Worm (Caenorhabditis elegans) whole organism, L1 larva: Measurements from ENCODE around the gene Y43C5B.3.
A peak's percentile ranks its signal among the peaks of the same experiment; 100 is the strongest.

Source experiments
- C04F5.9 ChIP-seq: sonication (generic microtip); optimal IDR thresholded peaks from 2 replicates; lab custom pipeline; 2016; ENCODE audit warnings: missing genetic modification characterization, missing compliant biosample characterization
- alr-1 ChIP-seq: fragments of 200-800 bp; sonication (Bioruptor generic); optimal IDR thresholded peaks from 2 replicates; lab custom pipeline; 2018; ENCODE audit warnings: borderline replicate concordance, mild to moderate bottlenecking, missing genetic modification characterization, missing compliant biosample characterization
- aly-2 ChIP-seq: fragments of 150-350 bp; optimal IDR thresholded peaks from 2 replicates; lab custom pipeline; 2014; ENCODE audit warnings: missing biosample characterization, missing genetic modification characterization
- ama-1 ChIP-seq: fragments of 150-350 bp; optimal IDR thresholded peaks from 2 replicates; lab custom pipeline; 2014
- blmp-1 ChIP-seq: fragments of 150-350 bp; optimal IDR thresholded peaks from 2 replicates; lab custom pipeline; 2014; ENCODE audit warnings: missing biosample characterization, missing genetic modification characterization
- ceh-82 ChIP-seq, 3 experiments: fragments of 150-350 bp in 1 of 3; sonication (generic microtip) in 2 of 3; optimal IDR thresholded peaks; 2 replicates each; lab custom pipeline; 2014 to 2017; ENCODE audit warnings: missing biosample characterization in 3 of 3, missing genetic modification characterization in 3 of 3
- ceh-88 ChIP-seq: fragments of 200-800 bp; sonication (Bioruptor generic); IDR thresholded peaks from 2 replicates; pipeline ENCODE4 v1.3.6; 2022; ENCODE audit warnings: missing genetic modification characterization, missing compliant biosample characterization
- ceh-90 ChIP-seq: sonication (generic microtip); optimal IDR thresholded peaks from 2 replicates; lab custom pipeline; 2016; ENCODE audit warnings: missing genetic modification characterization, missing compliant biosample characterization
- dpl-1 ChIP-seq, 3 experiments: fragments of 150-350 bp in 2 of 3; sonication (generic microtip) in 1 of 3; optimal IDR thresholded peaks; 2 replicates each; lab custom pipeline; 2014 to 2017; ENCODE audit warnings: missing biosample characterization in 3 of 3, missing genetic modification characterization in 3 of 3, missing genetic modification reagents in 3 of 3
- efl-1 ChIP-seq, 4 experiments: fragments of 150-350 bp; optimal IDR thresholded peaks in 3 of 4; peaks in 1 of 4; 1 replicate in 1 of 4; 2 replicates in 3 of 4; lab custom pipeline; 2014; ENCODE audit warnings: missing biosample characterization in 2 of 4, missing genetic modification characterization in 2 of 4, missing genetic modification reagents in 2 of 4
- egl-27 ChIP-seq, 2 experiments: fragments of 150-350 bp in 1 of 2; sonication (generic microtip); optimal IDR thresholded peaks; 3 replicates each; lab custom pipeline; 2017 to 2018; ENCODE audit warnings: missing biosample characterization in 2 of 2, missing genetic modification characterization in 2 of 2, missing genetic modification reagents in 2 of 2
- elt-3 ChIP-seq, 6 experiments: fragments of 150-350 bp in 1 of 6; sonication (generic microtip); optimal IDR thresholded peaks; 2 replicates each; lab custom pipeline; 2017 to 2018; ENCODE audit warnings: missing biosample characterization in 6 of 6, missing genetic modification characterization in 6 of 6, inconsistent platforms in 1 of 6
- ets-5 ChIP-seq: fragments of 200-800 bp; sonication (Bioruptor generic); IDR thresholded peaks from 2 replicates; pipeline ENCODE4 v1.3.6; 2022; ENCODE audit warnings: missing genetic modification characterization, missing compliant biosample characterization
- fkh-8 ChIP-seq: sonication (generic microtip); optimal IDR thresholded peaks from 2 replicates; lab custom pipeline; 2016; ENCODE audit warnings: mild to moderate bottlenecking, missing genetic modification characterization, missing compliant biosample characterization
- hlh-17 ChIP-seq: fragments of 200-800 bp; sonication (Bioruptor generic); optimal IDR thresholded peaks from 2 replicates; lab custom pipeline; 2018; ENCODE audit warnings: missing genetic modification characterization, mild to moderate bottlenecking, missing compliant biosample characterization, moderate library complexity, borderline replicate concordance
- isw-1 ChIP-seq: fragments of 200-800 bp; sonication (Bioruptor generic); IDR thresholded peaks from 2 replicates; pipeline ENCODE4 v1.3.6; 2022; ENCODE audit warnings: missing genetic modification characterization, missing compliant biosample characterization
- jun-1 ChIP-seq: fragments of 150-350 bp; optimal IDR thresholded peaks from 2 replicates; lab custom pipeline; 2014; ENCODE audit warnings: missing biosample characterization, missing genetic modification reagents, missing genetic modification characterization
- lin-13 ChIP-seq: fragments of 150-350 bp; optimal IDR thresholded peaks from 2 replicates; lab custom pipeline; 2014; ENCODE audit warnings: missing biosample characterization, missing genetic modification reagents, missing genetic modification characterization
- lin-14 ChIP-seq: fragments of 200-800 bp; sonication (Bioruptor generic); optimal IDR thresholded peaks from 2 replicates; lab custom pipeline; 2018; ENCODE audit warnings: mild to moderate bottlenecking, missing genetic modification characterization, moderate library complexity, missing compliant biosample characterization
- lin-35 ChIP-seq, 2 experiments: fragments of 150-350 bp; optimal IDR thresholded peaks; 2 replicates each; lab custom pipeline; 2014; ENCODE audit warnings: missing biosample characterization in 2 of 2, missing genetic modification characterization in 2 of 2, missing genetic modification reagents in 2 of 2
- lsy-2 ChIP-seq, 2 experiments: fragments of 150-350 bp; optimal IDR thresholded peaks; 2 replicates each; lab custom pipeline; 2014; ENCODE audit warnings: missing biosample characterization in 2 of 2, missing genetic modification characterization in 2 of 2
- mep-1 ChIP-seq: fragments of 150-350 bp; optimal IDR thresholded peaks from 2 replicates; lab custom pipeline; 2014; ENCODE audit warnings: missing biosample characterization, missing genetic modification characterization
- nhr-19 ChIP-seq: fragments of 200-800 bp; sonication (Bioruptor generic); conservative IDR thresholded peaks from 2 replicates; pipeline ENCODE4 v1.3.6; 2022; ENCODE audit warnings: missing genetic modification characterization, missing compliant biosample characterization
- nhr-47 ChIP-seq: sonication (generic microtip); optimal IDR thresholded peaks from 2 replicates; lab custom pipeline; 2016; ENCODE audit warnings: mild to moderate bottlenecking, missing genetic modification characterization, moderate library complexity, missing compliant biosample characterization
- nhr-71 ChIP-seq: sonication (generic microtip); optimal IDR thresholded peaks from 2 replicates; lab custom pipeline; 2016; ENCODE audit warnings: mild to moderate bottlenecking, missing genetic modification characterization, moderate library complexity, missing compliant biosample characterization
- nhr-76 ChIP-seq: sonication (generic microtip); optimal IDR thresholded peaks from 2 replicates; lab custom pipeline; 2017; ENCODE audit warnings: missing biosample characterization, missing genetic modification characterization
- nhr-77 ChIP-seq: fragments of 150-350 bp; optimal IDR thresholded peaks from 2 replicates; lab custom pipeline; 2014; ENCODE audit warnings: missing biosample characterization, missing genetic modification characterization
- nhr-84 ChIP-seq: sonication (generic microtip); optimal IDR thresholded peaks from 2 replicates; lab custom pipeline; 2017; ENCODE audit warnings: missing biosample characterization, missing genetic modification characterization
- pag-3 ChIP-seq: sonication (generic microtip); optimal IDR thresholded peaks from 2 replicates; lab custom pipeline; 2017; ENCODE audit warnings: missing genetic modification characterization, mild to moderate bottlenecking, missing compliant biosample characterization, antibody characterized with exemption, borderline replicate concordance; ENCODE audit not compliant: insufficient read depth
- pax-3 ChIP-seq: fragments of 200-800 bp; sonication (Bioruptor generic); optimal IDR thresholded peaks from 2 replicates; lab custom pipeline; 2018; ENCODE audit warnings: mild to moderate bottlenecking, missing genetic modification characterization, moderate library complexity, missing compliant biosample characterization
- pqm-1 ChIP-seq: sonication (generic microtip); optimal IDR thresholded peaks from 3 replicates; lab custom pipeline; 2017; ENCODE audit warnings: missing biosample characterization, missing genetic modification characterization
- skn-1 ChIP-seq: fragments of 150-350 bp; optimal IDR thresholded peaks from 2 replicates; lab custom pipeline; 2014; ENCODE audit warnings: missing biosample characterization, missing genetic modification characterization
- snpc-4 ChIP-seq: fragments of 150-350 bp; optimal IDR thresholded peaks from 2 replicates; lab custom pipeline; 2014; ENCODE audit warnings: missing biosample characterization, missing genetic modification characterization
- snu-23 ChIP-seq: sonication (generic microtip); optimal IDR thresholded peaks from 2 replicates; lab custom pipeline; 2016; ENCODE audit warnings: missing genetic modification characterization, missing compliant biosample characterization
- sup-37 ChIP-seq: fragments of 200-800 bp; sonication (Bioruptor generic); optimal IDR thresholded peaks from 2 replicates; lab custom pipeline; 2018; ENCODE audit warnings: mild to moderate bottlenecking, missing genetic modification characterization, missing compliant biosample characterization
- swsn-7 ChIP-seq: sonication (generic microtip); optimal IDR thresholded peaks from 2 replicates; lab custom pipeline; 2016; ENCODE audit warnings: missing genetic modification characterization, missing compliant biosample characterization
- tbx-2 ChIP-seq: sonication (generic microtip); optimal IDR thresholded peaks from 2 replicates; lab custom pipeline; 2016; ENCODE audit warnings: missing genetic modification characterization, missing compliant biosample characterization
- unc-130 ChIP-seq: fragments of 150-350 bp; optimal IDR thresholded peaks from 2 replicates; lab custom pipeline; 2017; ENCODE audit warnings: missing biosample characterization, missing genetic modification characterization, inconsistent platforms
- unc-30 ChIP-seq: sonication (generic microtip); optimal IDR thresholded peaks from 2 replicates; lab custom pipeline; 2017; ENCODE audit warnings: missing biosample characterization, missing genetic modification characterization
- unc-62 ChIP-seq: fragments of 150-350 bp; optimal IDR thresholded peaks from 2 replicates; lab custom pipeline; 2014; ENCODE audit warnings: missing biosample characterization, missing genetic modification reagents, missing genetic modification characterization
- unc-86 ChIP-seq: sonication (generic microtip); optimal IDR thresholded peaks from 2 replicates; lab custom pipeline; 2016; ENCODE audit warnings: missing genetic modification characterization, missing compliant biosample characterization
- vab-15 ChIP-seq: sonication (generic microtip); optimal IDR thresholded peaks from 2 replicates; lab custom pipeline; 2017; ENCODE audit warnings: missing genotype, mild to moderate bottlenecking, missing genetic modification characterization, missing compliant biosample characterization
- xbp-1 ChIP-seq: sonication (generic microtip); optimal IDR thresholded peaks from 2 replicates; lab custom pipeline; 2016; ENCODE audit warnings: missing genetic modification characterization, missing compliant biosample characterization
- ztf-11 ChIP-seq, 2 experiments: sonication (generic microtip); optimal IDR thresholded peaks; 2 replicates each; lab custom pipeline; 2016 to 2017; ENCODE audit warnings: missing genetic modification characterization in 2 of 2, missing biosample characterization in 1 of 2, missing compliant biosample characterization in 1 of 2
- ztf-4 ChIP-seq: fragments of 150-350 bp; optimal IDR thresholded peaks from 2 replicates; lab custom pipeline; 2014; ENCODE audit warnings: missing biosample characterization, missing genetic modification characterization

The Y43C5B.3 gene

ce11 chrIV:10367740-10368246 lies 17.4 kb downstream of the Y43C5B.3 start, which contains the start of gene pges-2:
pges-2 (minus strand) TSS chrIV:10367790.
- TF ChIP-seq dpl-1 (GFP tag; optimal IDR thresholded peaks at IDR 0.05; lab: Kevin White, UChicago) = peak in 2 of 3 experiments; percentile 41 to 43
- TF ChIP-seq mep-1 = peak; percentile 62
- peak; percentile 40 for TF ChIP-seq blmp-1 (tag; lab: Kevin White, UChicago)
- no peak for TF ChIP-seq snpc-4
- peak; percentile 19 to 44 for TF ChIP-seq lin-35 (GFP tag; optimal IDR thresholded peaks at IDR 0.05; lab: Kevin White, UChicago)
- no peak for TF ChIP-seq lin-14
- peak; percentile 40 to 43 for TF ChIP-seq efl-1 (optimal IDR thresholded peaks at IDR 0.05; lab: Kevin White, UChicago)
- TF ChIP-seq efl-1 (GFP tag; optimal IDR thresholded peaks at IDR 0.05 in 1 of 2; lab: Kevin White, UChicago) = peak; percentile 39 to 90
- TF ChIP-seq snu-23 = peak; percentile 53
- no peak for TF ChIP-seq hlh-17 (GFP tag; lab: Kevin White, UChicago)
- TF ChIP-seq unc-86 (tag; lab: Kevin White, UChicago) = no peak
- TF ChIP-seq lsy-2 (tag; optimal IDR thresholded peaks at IDR 0.05; lab: Kevin White, UChicago) = peak; percentile 52 to 66
- TF ChIP-seq swsn-7 (tag; lab: Kevin White, UChicago) = peak; percentile 19
- TF ChIP-seq aly-2 (tag; lab: Kevin White, UChicago) = no peak
- TF ChIP-seq ceh-88 (GFP tag; lab: Robert Waterston, UW) = no peak
- no peak for TF ChIP-seq pqm-1 (tag; lab: Kevin White, UChicago)
- peak; percentile 44 for TF ChIP-seq nhr-71
- TF ChIP-seq ceh-82 (tag; optimal IDR thresholded peaks at IDR 0.05; lab: Kevin White, UChicago) = peak in 1 of 3 experiments; percentile 21
- TF ChIP-seq C04F5.9 (tag; lab: Kevin White, UChicago) = no peak
- TF ChIP-seq ets-5 (GFP tag; lab: Robert Waterston, UW) = no peak
- no peak for TF ChIP-seq unc-30 (tag; lab: Kevin White, UChicago)
- no peak for TF ChIP-seq alr-1
- TF ChIP-seq xbp-1 (tag; lab: Kevin White, UChicago) = peak; percentile 38
- TF ChIP-seq ceh-90 (tag; lab: Kevin White, UChicago) = no peak
- TF ChIP-seq tbx-2 (tag; lab: Kevin White, UChicago) = no peak
- TF ChIP-seq ztf-4 (tag; lab: Kevin White, UChicago) = no peak
- TF ChIP-seq sup-37 (GFP tag; lab: Kevin White, UChicago) = no peak
- no peak for TF ChIP-seq isw-1 (GFP tag; lab: Robert Waterston, UW)
- TF ChIP-seq ama-1 (lab: Kevin White, UChicago) = no peak
- no peak for TF ChIP-seq fkh-8 (tag; lab: Kevin White, UChicago)
- peak; percentile 23 for TF ChIP-seq nhr-47
- no peak for TF ChIP-seq nhr-19 (GFP tag; lab: Robert Waterston, UW)
- TF ChIP-seq elt-3 (tag; optimal IDR thresholded peaks at IDR 0.05; lab: Kevin White, UChicago) = no peak
- TF ChIP-seq ztf-11 (tag; optimal IDR thresholded peaks at IDR 0.05; lab: Kevin White, UChicago) = no peak
- no peak for TF ChIP-seq egl-27 (tag; optimal IDR thresholded peaks at IDR 0.05; lab: Kevin White, UChicago)
- TF ChIP-seq unc-62 (GFP tag; lab: Kevin White, UChicago) = no peak

ce11 chrIV:10368326-10368725 lies 17.9 kb downstream of the Y43C5B.3 start, which contains the start of gene iars-1:
iars-1 (plus strand) TSS chrIV:10368601.
- TF ChIP-seq lin-13 (GFP tag; lab: Kevin White, UChicago) (no peak), nhr-76 (tag; lab: Kevin White, UChicago) (no peak), ceh-88 (GFP tag; lab: Robert Waterston, UW) (no peak), vab-15 (tag; lab: Kevin White, UChicago) (no peak), pax-3 (tag; lab: Kevin White, UChicago) (no peak), nhr-84 (tag; lab: Kevin White, UChicago) (no peak), jun-1 (tag; lab: Kevin White, UChicago) (no peak), sup-37 (GFP tag; lab: Kevin White, UChicago) (no peak), snu-23 (no peak), nhr-77 (no peak), pag-3 (tag; lab: Kevin White, UChicago) (no peak), ama-1 (lab: Kevin White, UChicago) (no peak), ets-5 (GFP tag; lab: Robert Waterston, UW) (no peak), skn-1 (tag; lab: Kevin White, UChicago) (no peak), elt-3 (tag; optimal IDR thresholded peaks at IDR 0.05; lab: Kevin White, UChicago) (no peak), xbp-1 (tag; lab: Kevin White, UChicago) (no peak), unc-130 (tag; lab: Kevin White, UChicago) (no peak), mep-1 (no peak)
